Worm (Caenorhabditis elegans) whole organism, early embryonic: ENCODE measurements around the gene T04C12.8.

Source experiments
- B0310.2 ChIP-seq: sonication (generic microtip); optimal IDR thresholded peaks from 2 replicates; lab custom pipeline; 2016; ENCODE audit warnings: mild to moderate bottlenecking, missing genetic modification characterization, missing compliant biosample characterization
- F13C5.2 ChIP-seq: sonication (generic microtip); optimal IDR thresholded peaks from 2 replicates; lab custom pipeline; 2017; ENCODE audit warnings: mild to moderate bottlenecking, missing genetic modification characterization, inconsistent platforms, missing compliant biosample characterization
- aly-1 ChIP-seq: sonication (generic microtip); optimal IDR thresholded peaks from 2 replicates; lab custom pipeline; 2016; ENCODE audit warnings: missing genetic modification characterization, missing compliant biosample characterization
- ama-1 ChIP-seq: fragments of 150-350 bp; optimal IDR thresholded peaks from 2 replicates; lab custom pipeline; 2014
- ceh-13 ChIP-seq: fragments of 200-800 bp; sonication (Bioruptor generic); optimal IDR thresholded peaks from 2 replicates; lab custom pipeline; 2018; ENCODE audit warnings: mild to moderate bottlenecking, missing genetic modification characterization, missing compliant biosample characterization
- ceh-36 ChIP-seq: sonication (generic microtip); optimal IDR thresholded peaks from 2 replicates; lab custom pipeline; 2016; ENCODE audit warnings: missing genetic modification characterization, inconsistent platforms, missing compliant biosample characterization
- ets-7 ChIP-seq: sonication (generic microtip); optimal IDR thresholded peaks from 2 replicates; lab custom pipeline; 2016; ENCODE audit warnings: missing genotype, missing genetic modification characterization, missing compliant biosample characterization
- hmbx-1 ChIP-seq: sonication (generic microtip); optimal IDR thresholded peaks from 2 replicates; lab custom pipeline; 2016; ENCODE audit warnings: mild to moderate bottlenecking, missing genetic modification characterization, missing compliant biosample characterization
- hmg-4 ChIP-seq: fragments of 200-800 bp; sonication (Bioruptor generic); optimal IDR thresholded peaks from 2 replicates; lab custom pipeline; 2018; ENCODE audit warnings: mild to moderate bottlenecking, missing genetic modification characterization, missing compliant biosample characterization
- hnd-1 ChIP-seq: sonication (generic microtip); optimal IDR thresholded peaks from 2 replicates; lab custom pipeline; 2016; ENCODE audit warnings: missing genetic modification characterization, missing compliant biosample characterization
- pes-1 ChIP-seq: fragments of 200-800 bp; sonication (Bioruptor generic); IDR thresholded peaks from 2 replicates; pipeline ENCODE4 v1.3.6; 2022; ENCODE audit warnings: missing genetic modification reagents, missing genetic modification characterization, missing compliant biosample characterization
- scrt-1 ChIP-seq: fragments of 200-800 bp; sonication (Bioruptor generic); IDR thresholded peaks from 2 replicates; pipeline ENCODE4 v1.3.6; 2022; ENCODE audit warnings: missing genetic modification characterization, missing compliant biosample characterization
- tbx-11 ChIP-seq: fragments of 200-800 bp; sonication (Bioruptor generic); IDR thresholded peaks from 2 replicates; pipeline ENCODE4 v1.3.6; 2022; ENCODE audit warnings: missing genetic modification characterization, missing compliant biosample characterization
- tbx-37 ChIP-seq: fragments of 200-800 bp; sonication (Bioruptor generic); conservative IDR thresholded peaks from 2 replicates; pipeline ENCODE4 v1.3.6; 2022; ENCODE audit warnings: missing genetic modification reagents, missing genetic modification characterization, missing compliant biosample characterization

- peak; percentile 38 for TF ChIP-seq B0310.2
- no peak for TF ChIP-seq ama-1
- TF ChIP-seq ets-7 (tag; lab: Kevin White, UChicago): no peak
- TF ChIP-seq aly-1 (tag; lab: Kevin White, UChicago): no peak
- TF ChIP-seq tbx-37 (GFP tag; lab: Robert Waterston, UW): no peak
- no peak for TF ChIP-seq pes-1
- TF ChIP-seq F13C5.2 (tag; lab: Kevin White, UChicago): no peak
- TF ChIP-seq ceh-36 (tag; lab: Kevin White, UChicago): no peak
- TF ChIP-seq ceh-13 (GFP tag; lab: Kevin White, UChicago): no peak
- TF ChIP-seq hmbx-1 (tag; lab: Kevin White, UChicago): no peak
- no peak for TF ChIP-seq tbx-11 (GFP tag; lab: Robert Waterston, UW)
- TF ChIP-seq hnd-1 (tag; lab: Kevin White, UChicago): no peak
- no peak for TF ChIP-seq scrt-1
- no peak for TF ChIP-seq hmg-4
Measured at ce11 chrV:11078104-11078724, 9.1 kb upstream of the T04C12.8 start, which contains the start of gene act-2.
